Fruit fly (Drosophila melanogaster) whole organism, embryonic: ENCODE measurements around the gene Vti1b.

ENCODE experiments used
- Aef1 ChIP-seq: fragments of 200-800 bp; sonication (Bioruptor generic); IDR thresholded peaks from 3 replicates; pipeline ENCODE4 v1.3.6; 2022; ENCODE audit warnings: missing biosample characterization, missing genetic modification characterization
- Antp ChIP-seq: fragments of 200-800 bp; sonication (Bioruptor generic); optimal IDR thresholded peaks from 3 replicates; lab custom pipeline; 2016; ENCODE audit warnings: missing biosample characterization, missing genetic modification characterization
- Bdp1 ChIP-seq: fragments of 200-800 bp; sonication (Bioruptor generic); optimal IDR thresholded peaks from 3 replicates; lab custom pipeline; 2016; ENCODE audit warnings: missing biosample characterization, missing genetic modification characterization
- Bteb2 ChIP-seq: fragments of 200-800 bp; sonication (Bioruptor generic); optimal IDR thresholded peaks from 2 replicates; lab custom pipeline; 2016; ENCODE audit warnings: missing biosample characterization, missing genetic modification characterization
- CG10209 ChIP-seq: fragments of 200-800 bp; sonication (Bioruptor generic); optimal IDR thresholded peaks from 3 replicates; lab custom pipeline; 2017; ENCODE audit warnings: missing biosample characterization, mild to moderate bottlenecking, missing genetic modification characterization, missing genetic modification reagents
- CG11085 ChIP-seq: fragments of 200-800 bp; sonication (Bioruptor generic); IDR thresholded peaks from 2 replicates; pipeline ENCODE4 v1.3.6; 2022; ENCODE audit warnings: missing biosample characterization, missing genetic modification characterization
- CG12769 ChIP-seq: fragments of 200-800 bp; sonication (Bioruptor generic); optimal IDR thresholded peaks from 2 replicates; lab custom pipeline; 2019; ENCODE audit warnings: missing biosample characterization, mild to moderate bottlenecking, missing genetic modification characterization, moderate library complexity
- CG13894 ChIP-seq: fragments of 200-800 bp; sonication (Bioruptor generic); optimal IDR thresholded peaks from 3 replicates; lab custom pipeline; 2018; ENCODE audit warnings: missing biosample characterization, mild to moderate bottlenecking, missing genetic modification characterization, moderate library complexity
- CG1529 ChIP-seq: fragments of 200-800 bp; sonication (Bioruptor generic); optimal IDR thresholded peaks from 3 replicates; lab custom pipeline; 2018; ENCODE audit warnings: missing biosample characterization, missing genetic modification characterization
- CG17186 ChIP-seq: fragments of 200-800 bp; sonication (Bioruptor generic); optimal IDR thresholded peaks from 3 replicates; lab custom pipeline; 2017; ENCODE audit warnings: missing biosample characterization, missing genetic modification reagents, missing genetic modification characterization
- CG1832 ChIP-seq: fragments of 200-800 bp; sonication (Bioruptor generic); optimal IDR thresholded peaks from 2 replicates; lab custom pipeline; 2017; ENCODE audit warnings: missing biosample characterization, mild to moderate bottlenecking, missing genetic modification characterization, inconsistent platforms
- CG30020 ChIP-seq: fragments of 200-800 bp; optimal IDR thresholded peaks from 2 replicates; lab custom pipeline; 2019; ENCODE audit warnings: missing biosample characterization, mild to moderate bottlenecking, missing genetic modification characterization, moderate library complexity
- CG3163 ChIP-seq: fragments of 200-800 bp; sonication (Bioruptor generic); optimal IDR thresholded peaks from 3 replicates; lab custom pipeline; 2016; ENCODE audit warnings: missing biosample characterization, missing genetic modification characterization
- CG3407 ChIP-seq: fragments of 200-800 bp; sonication (Bioruptor generic); optimal IDR thresholded peaks from 2 replicates; lab custom pipeline; 2018; ENCODE audit warnings: missing biosample characterization, mild to moderate bottlenecking, missing genetic modification characterization
- CG4360 ChIP-seq: fragments of 200-800 bp; sonication (Bioruptor generic); IDR thresholded peaks from 2 replicates; pipeline ENCODE4 v1.3.6; 2022; ENCODE audit warnings: missing biosample characterization, missing genetic modification characterization
- CG4617 ChIP-seq: fragments of 200-800 bp; sonication (Bioruptor generic); optimal IDR thresholded peaks from 3 replicates; lab custom pipeline; 2016; ENCODE audit warnings: missing biosample characterization, missing genetic modification characterization, borderline replicate concordance
- CG6791 ChIP-seq: fragments of 200-800 bp; sonication (Bioruptor generic); IDR thresholded peaks from 3 replicates; pipeline ENCODE4 v1.3.6; 2022; ENCODE audit warnings: missing biosample characterization, missing genetic modification characterization; ENCODE audit not compliant: partially characterized antibody
- CG7556 ChIP-seq: fragments of 200-800 bp; sonication (Bioruptor generic); optimal IDR thresholded peaks from 2 replicates; lab custom pipeline; 2017; ENCODE audit warnings: missing biosample characterization, mild to moderate bottlenecking, missing genetic modification characterization
- CG9817 ChIP-seq: fragments of 200-800 bp; sonication (Bioruptor generic); optimal IDR thresholded peaks from 2 replicates; lab custom pipeline; 2018; ENCODE audit warnings: missing biosample characterization, mild to moderate bottlenecking, missing genetic modification characterization, moderate library complexity
- CG9932 ChIP-seq: fragments of 200-800 bp; sonication (Bioruptor generic); IDR thresholded peaks from 2 replicates; pipeline ENCODE4 v1.3.6; 2022; ENCODE audit warnings: missing biosample characterization, missing genetic modification characterization
- Dad ChIP-seq: fragments of 200-800 bp; sonication (Bioruptor generic); optimal IDR thresholded peaks from 3 replicates; lab custom pipeline; 2016; ENCODE audit warnings: missing biosample characterization, missing genetic modification characterization
- Dref ChIP-seq: fragments of 200-800 bp; sonication (Bioruptor generic); IDR thresholded peaks from 2 replicates; pipeline ENCODE4 v1.3.6; 2022; ENCODE audit warnings: missing biosample characterization, missing genetic modification characterization
- Fer3 ChIP-seq: fragments of 200-800 bp; sonication (Bioruptor generic); optimal IDR thresholded peaks from 2 replicates; lab custom pipeline; 2018; ENCODE audit warnings: missing biosample characterization, mild to moderate bottlenecking, missing genetic modification characterization, moderate library complexity
- H15 ChIP-seq: fragments of 200-800 bp; sonication (Bioruptor generic); IDR thresholded peaks from 3 replicates; pipeline ENCODE4 v1.3.6; 2022; ENCODE audit warnings: missing biosample characterization, missing genetic modification characterization
- H2.0 ChIP-seq: fragments of 200-800 bp; sonication (Bioruptor generic); IDR thresholded peaks from 2 replicates; pipeline ENCODE4 v1.3.6; 2022; ENCODE audit warnings: missing biosample characterization, missing genetic modification characterization
- HHEX ChIP-seq: fragments of 200-800 bp; sonication (Bioruptor generic); optimal IDR thresholded peaks from 3 replicates; lab custom pipeline; 2017; ENCODE audit warnings: missing biosample characterization, mild to moderate bottlenecking, missing genetic modification characterization, missing genetic modification reagents
- HLH3B ChIP-seq: fragments of 200-800 bp; sonication (Bioruptor generic); IDR thresholded peaks from 2 replicates; pipeline ENCODE4 v1.3.6; 2022; ENCODE audit warnings: missing biosample characterization, missing genetic modification characterization
- HmgD ChIP-seq: fragments of 200-800 bp; sonication (Bioruptor generic); optimal IDR thresholded peaks from 3 replicates; lab custom pipeline; 2016; ENCODE audit warnings: missing biosample characterization, missing genetic modification characterization
- Kr ChIP-seq: fragments of 200-800 bp; sonication (Bioruptor generic); optimal IDR thresholded peaks from 2 replicates; lab custom pipeline; 2017; ENCODE audit warnings: missing biosample characterization, mild to moderate bottlenecking, missing genetic modification characterization
- Med ChIP-seq: fragments of 200-800 bp; sonication (Bioruptor generic); peaks from one replicate; lab custom pipeline; 2016; ENCODE audit warnings: missing biosample characterization, missing genetic modification characterization, mild to moderate bottlenecking, inconsistent platforms, moderate library complexity
- Mes4 ChIP-seq: fragments of 200-800 bp; sonication (Bioruptor generic); optimal IDR thresholded peaks from 2 replicates; lab custom pipeline; 2016; ENCODE audit warnings: missing biosample characterization, missing genetic modification characterization
- NFAT ChIP-seq: fragments of 200-800 bp; sonication (Bioruptor generic); IDR thresholded peaks from 2 replicates; pipeline ENCODE4 v1.3.6; 2022; ENCODE audit warnings: missing biosample characterization, missing genetic modification characterization
- Scr ChIP-seq: fragments of 200-800 bp; sonication (Bioruptor generic); IDR thresholded peaks from 2 replicates; pipeline ENCODE4 v1.3.6; 2022; ENCODE audit warnings: missing biosample characterization, missing genetic modification characterization; ENCODE audit not compliant: partially characterized antibody
- Sin3A ChIP-seq: fragments of >200 bp; optimal IDR thresholded peaks from 2 replicates; lab custom pipeline; 2018
- Sox102F ChIP-seq: fragments of 200-800 bp; sonication (Bioruptor generic); optimal IDR thresholded peaks from 2 replicates; lab custom pipeline; 2018; ENCODE audit warnings: missing biosample characterization, mild to moderate bottlenecking, missing genetic modification characterization, moderate library complexity
- TFAM ChIP-seq: fragments of 200-800 bp; sonication (Bioruptor generic); optimal IDR thresholded peaks from 2 replicates; lab custom pipeline; 2017; ENCODE audit warnings: missing biosample characterization, missing genetic modification characterization, inconsistent platforms
- ato ChIP-seq: fragments of 200-800 bp; sonication (Bioruptor generic); IDR thresholded peaks from 2 replicates; pipeline ENCODE4 v1.3.6; 2022; ENCODE audit warnings: missing biosample characterization, missing genetic modification characterization; ENCODE audit not compliant: partially characterized antibody
- bab2 ChIP-seq: fragments of 200-800 bp; sonication (Bioruptor generic); optimal IDR thresholded peaks from 2 replicates; lab custom pipeline; 2016; ENCODE audit warnings: missing biosample characterization, missing genetic modification characterization
- caup ChIP-seq: fragments of 200-800 bp; sonication (Bioruptor generic); optimal IDR thresholded peaks from 3 replicates; lab custom pipeline; 2017; ENCODE audit warnings: missing biosample characterization, mild to moderate bottlenecking, missing genetic modification characterization, moderate library complexity; ENCODE audit not compliant: severe bottlenecking
- disco-r ChIP-seq: fragments of 200-800 bp; sonication (Bioruptor generic); optimal IDR thresholded peaks from 2 replicates; lab custom pipeline; 2016; ENCODE audit warnings: missing biosample characterization, missing genetic modification characterization
- dmrt11E ChIP-seq: fragments of 200-800 bp; sonication (Bioruptor generic); optimal IDR thresholded peaks from 3 replicates; lab custom pipeline; 2018; ENCODE audit warnings: missing biosample characterization, mild to moderate bottlenecking, missing genetic modification characterization, moderate library complexity
- hkb ChIP-seq, 2 experiments: fragments of 200-800 bp in 1 of 2; fragments of >200 bp in 1 of 2; sonication (Bioruptor generic) in 1 of 2; IDR thresholded peaks in 1 of 2; optimal IDR thresholded peaks in 1 of 2; 2 replicates each; pipeline versions ENCODE4 v1.3.6 to Lab custom; 2017 to 2022; ENCODE audit warnings: missing biosample characterization in 1 of 2, missing genetic modification characterization in 1 of 2
- hth ChIP-seq: fragments of >200 bp; optimal IDR thresholded peaks from 2 replicates; lab custom pipeline; 2017; ENCODE audit warnings: inconsistent platforms
- ken ChIP-seq: fragments of 200-800 bp; sonication (Bioruptor generic); IDR thresholded peaks from 3 replicates; pipeline ENCODE4 v1.3.6; 2022; ENCODE audit warnings: missing biosample characterization, missing genetic modification characterization
- nau ChIP-seq: fragments of 200-800 bp; sonication (Bioruptor generic); optimal IDR thresholded peaks from 3 replicates; lab custom pipeline; 2017; ENCODE audit warnings: missing biosample characterization, mild to moderate bottlenecking, missing genetic modification characterization, missing genetic modification reagents
- p53 ChIP-seq: fragments of 200-800 bp; sonication (Bioruptor generic); optimal IDR thresholded peaks from 2 replicates; lab custom pipeline; 2016; ENCODE audit warnings: missing biosample characterization, missing genetic modification characterization
- pnt ChIP-seq: fragments of 200-800 bp; sonication (Bioruptor generic); optimal IDR thresholded peaks from 3 replicates; lab custom pipeline; 2016; ENCODE audit warnings: missing biosample characterization, missing genetic modification characterization
- row ChIP-seq: fragments of 200-800 bp; sonication (Bioruptor generic); IDR thresholded peaks from 3 replicates; pipeline ENCODE4 v1.3.6; 2022; ENCODE audit warnings: missing biosample characterization, missing genetic modification characterization
- so ChIP-seq: fragments of 200-800 bp; sonication (Bioruptor generic); IDR thresholded peaks from 3 replicates; pipeline ENCODE4 v1.3.6; 2022; ENCODE audit warnings: missing biosample characterization, missing genetic modification characterization
- stc ChIP-seq: fragments of 200-800 bp; sonication (Bioruptor generic); IDR thresholded peaks from 2 replicates; pipeline ENCODE4 v1.3.6; 2022; ENCODE audit warnings: missing biosample characterization, missing genetic modification characterization
- tna ChIP-seq: fragments of 200-800 bp; sonication (Bioruptor generic); IDR thresholded peaks from 2 replicates; pipeline ENCODE4 v1.3.6; 2022; ENCODE audit warnings: missing biosample characterization, missing genetic modification characterization; ENCODE audit not compliant: partially characterized antibody

The Vti1b gene

dm6 chr3R:18404713-18405112, 7.9 kb downstream of the Vti1b start, which contains the start of gene CG7685 (continued):
- TF ChIP-seq pnt: peak; percentile 20
- peak; percentile 50 for TF ChIP-seq Dad
- peak; percentile 45; the same call in 1 of the 2 replicates for TF ChIP-seq CG4360
- no peak for TF ChIP-seq Dref (GFP tag; lab: Robert Waterston, UW)
- TF ChIP-seq Scr (GFP tag; lab: Robert Waterston, UW): peak; percentile 43
- peak; percentile 21 for TF ChIP-seq Bdp1 (GFP tag; lab: Kevin White, UChicago)
- peak; percentile 61 for TF ChIP-seq CG7556 (GFP tag; lab: Kevin White, UChicago)
- 0 out of 2 replicates have a peak, but pooled peaks have one; percentile 46 for TF ChIP-seq H2.0 (GFP tag; lab: Robert Waterston, UW)
- no peak for TF ChIP-seq tna (GFP tag; lab: Robert Waterston, UW)
- peak; percentile 48; the same call in 1 of the 3 replicates for TF ChIP-seq ken
- TF ChIP-seq caup (GFP tag; lab: Kevin White, UChicago): peak; percentile 74
- TF ChIP-seq Antp (GFP tag; lab: Kevin White, UChicago): peak; percentile 49
- TF ChIP-seq CG4617 (GFP tag; lab: Kevin White, UChicago): peak; percentile 88
- TF ChIP-seq HmgD (GFP tag; lab: Kevin White, UChicago): peak; percentile 56
- no peak for TF ChIP-seq p53 (GFP tag; lab: Kevin White, UChicago)
- TF ChIP-seq HHEX (GFP tag; lab: Kevin White, UChicago): peak; percentile 40
- TF ChIP-seq hth (lab: Kevin White, UChicago): no peak
- TF ChIP-seq dmrt11E (tag; lab: Kevin White, UChicago): peak; percentile 30
- peak; percentile 97 for TF ChIP-seq Med (GFP tag; lab: Kevin White, UChicago)
- TF ChIP-seq CG1832: no peak
- TF ChIP-seq ato (GFP tag; lab: Robert Waterston, UW): no peak
- TF ChIP-seq CG10209 (GFP tag; lab: Kevin White, UChicago): peak; percentile 55
- TF ChIP-seq Bteb2 (GFP tag; lab: Kevin White, UChicago): peak; percentile 66
- peak; percentile 9 for TF ChIP-seq CG17186 (GFP tag; lab: Kevin White, UChicago)
- peak; percentile 8; the same call in 1 of the 2 replicates for TF ChIP-seq stc (GFP tag; lab: Robert Waterston, UW)
- TF ChIP-seq disco-r (GFP tag; lab: Kevin White, UChicago): no peak
- TF ChIP-seq Kr (GFP tag; lab: Kevin White, UChicago): no peak
- TF ChIP-seq CG3163 (GFP tag; lab: Kevin White, UChicago): peak; percentile 48
- no peak for TF ChIP-seq hkb (optimal IDR thresholded peaks at IDR 0.05; lab: Kevin White, UChicago)
- peak; percentile 59 for TF ChIP-seq hkb (GFP tag; IDR thresholded peaks at IDR 0.05; lab: Robert Waterston, UW)
- TF ChIP-seq CG11085: no peak
- TF ChIP-seq Fer3: peak; percentile 72
- no peak for TF ChIP-seq TFAM (GFP tag; lab: Kevin White, UChicago)
- TF ChIP-seq CG6791 (GFP tag; lab: Robert Waterston, UW): no peak
- peak; percentile 71 for TF ChIP-seq bab2
- no peak for TF ChIP-seq Sin3A (lab: Kevin White, UChicago)
- TF ChIP-seq so (GFP tag; lab: Robert Waterston, UW): no peak
- peak; percentile 8 for TF ChIP-seq Mes4 (GFP tag; lab: Kevin White, UChicago)
- peak; percentile 51 for TF ChIP-seq Sox102F (GFP tag; lab: Kevin White, UChicago)
- peak; percentile 67 for TF ChIP-seq CG9817
- peak; percentile 76 for TF ChIP-seq NFAT (GFP tag; lab: Robert Waterston, UW)
- TF ChIP-seq nau: peak; percentile 51
- no peak; the same call in 1 of the 2 replicates for TF ChIP-seq HLH3B
- peak; percentile 58 for TF ChIP-seq CG12769
- TF ChIP-seq CG30020 (tag; lab: Kevin White, UChicago): peak; percentile 32
- peak; percentile 23 for TF ChIP-seq CG3407 (GFP tag; lab: Kevin White, UChicago)
- peak; percentile 84 for TF ChIP-seq Aef1 (GFP tag; lab: Robert Waterston, UW)
- peak; percentile 85 for TF ChIP-seq CG9932
- peak; percentile 8 for TF ChIP-seq CG1529 (GFP tag; lab: Kevin White, UChicago)
- TF ChIP-seq row (GFP tag; lab: Robert Waterston, UW): peak; percentile 85
- peak; percentile 67 for TF ChIP-seq CG13894 (tag; lab: Kevin White, UChicago)
- no peak; the same call in 2 of the 3 replicates for TF ChIP-seq H15 (GFP tag; lab: Robert Waterston, UW)
